Fruit fly (Drosophila melanogaster) whole organism, embryonic: ENCODE data around the gene Desi.
A peak's percentile ranks its signal among the peaks of the same experiment; 100 is the strongest.

Source experiments
- Abd-B ChIP-seq: fragments of 200-800 bp; sonication (Bioruptor generic); optimal IDR thresholded peaks from 2 replicates; lab custom pipeline; 2018; ENCODE audit warnings: missing biosample characterization, mild to moderate bottlenecking, missing genetic modification characterization, moderate library complexity
- Adf1 ChIP-seq: fragments of 200-800 bp; sonication (Bioruptor generic); IDR thresholded peaks from 2 replicates; pipeline ENCODE4 v1.3.6; 2022; ENCODE audit warnings: missing biosample characterization, missing genetic modification characterization
- BEAF-32 ChIP-seq: fragments of 200-800 bp; sonication (Bioruptor generic); optimal IDR thresholded peaks from 3 replicates; lab custom pipeline; 2017; ENCODE audit warnings: missing biosample characterization, missing genetic modification characterization, mild to moderate bottlenecking, moderate library complexity, missing genetic modification reagents
- CG10959 ChIP-seq: fragments of 200-800 bp; sonication (Bioruptor generic); IDR thresholded peaks from 2 replicates; pipeline ENCODE4 v1.3.6; 2022; ENCODE audit warnings: missing biosample characterization, missing genetic modification characterization
- CG10979 ChIP-seq: fragments of 200-800 bp; sonication (Bioruptor generic); optimal IDR thresholded peaks from 2 replicates; lab custom pipeline; 2018; ENCODE audit warnings: missing biosample characterization, mild to moderate bottlenecking, missing genetic modification characterization, moderate library complexity
- CG11504 ChIP-seq: fragments of 200-800 bp; sonication (Bioruptor generic); optimal IDR thresholded peaks from 3 replicates; lab custom pipeline; 2019; ENCODE audit warnings: missing biosample characterization, mild to moderate bottlenecking, missing genetic modification characterization, moderate library complexity
- CG11695 ChIP-seq: fragments of 200-800 bp; sonication (Bioruptor generic); IDR thresholded peaks from 3 replicates; pipeline ENCODE4 v1.3.6; 2022; ENCODE audit warnings: missing biosample characterization, missing genetic modification characterization
- CG11696 ChIP-seq: fragments of 200-800 bp; sonication (Bioruptor generic); IDR thresholded peaks from 2 replicates; pipeline ENCODE4 v1.3.6; 2022; ENCODE audit warnings: missing biosample characterization, missing genetic modification characterization
- CG12219 ChIP-seq: fragments of 200-800 bp; sonication (Bioruptor generic); optimal IDR thresholded peaks from 3 replicates; lab custom pipeline; 2018; ENCODE audit warnings: missing biosample characterization, mild to moderate bottlenecking, missing genetic modification characterization
- CG13424 ChIP-seq: fragments of 200-800 bp; sonication (Bioruptor generic); optimal IDR thresholded peaks from 2 replicates; lab custom pipeline; 2019; ENCODE audit warnings: missing biosample characterization, mild to moderate bottlenecking, missing genetic modification characterization, moderate library complexity
- CG15011 ChIP-seq: fragments of 200-800 bp; sonication (Bioruptor generic); optimal IDR thresholded peaks from 3 replicates; lab custom pipeline; 2018; ENCODE audit warnings: missing biosample characterization, mild to moderate bottlenecking, missing genetic modification characterization
- CG18599 ChIP-seq: fragments of 200-800 bp; sonication (Bioruptor generic); optimal IDR thresholded peaks from 3 replicates; lab custom pipeline; 2017; ENCODE audit warnings: missing biosample characterization, missing genetic modification characterization, mild to moderate bottlenecking, moderate library complexity, missing genetic modification reagents
- CG2116 ChIP-seq: fragments of 200-800 bp; sonication (Bioruptor generic); optimal IDR thresholded peaks from 3 replicates; lab custom pipeline; 2018; ENCODE audit warnings: missing biosample characterization, mild to moderate bottlenecking, missing genetic modification characterization
- CG30020 ChIP-seq: fragments of 200-800 bp; optimal IDR thresholded peaks from 2 replicates; lab custom pipeline; 2019; ENCODE audit warnings: missing biosample characterization, mild to moderate bottlenecking, missing genetic modification characterization, moderate library complexity
- CG32767 ChIP-seq: fragments of 200-800 bp; sonication (Bioruptor generic); IDR thresholded peaks from 2 replicates; pipeline ENCODE4 v1.3.6; 2022; ENCODE audit warnings: missing biosample characterization, missing genetic modification characterization
- CG4820 ChIP-seq: fragments of 200-800 bp; sonication (Bioruptor generic); optimal IDR thresholded peaks from 3 replicates; lab custom pipeline; 2016; ENCODE audit warnings: missing biosample characterization, missing genetic modification characterization
- CG6175 ChIP-seq: fragments of 200-800 bp; sonication (Bioruptor generic); IDR thresholded peaks from 3 replicates; pipeline ENCODE4 v1.3.6; 2022; ENCODE audit warnings: missing biosample characterization, missing genetic modification characterization
- CG6683 ChIP-seq: fragments of 200-800 bp; sonication (Bioruptor generic); optimal IDR thresholded peaks from 2 replicates; lab custom pipeline; 2017; ENCODE audit warnings: missing biosample characterization, mild to moderate bottlenecking, missing genetic modification characterization, missing genetic modification reagents
- CG6854 ChIP-seq: fragments of 200-800 bp; sonication (Bioruptor generic); optimal IDR thresholded peaks from 3 replicates; lab custom pipeline; 2017; ENCODE audit warnings: missing biosample characterization, mild to moderate bottlenecking, missing genetic modification characterization
- CG8924 ChIP-seq: fragments of 200-800 bp; optimal IDR thresholded peaks from 3 replicates; lab custom pipeline; 2019; ENCODE audit warnings: missing biosample characterization, mild to moderate bottlenecking, missing genetic modification characterization, moderate library complexity
- Dfd ChIP-seq, 2 experiments: fragments of >200 bp; optimal IDR thresholded peaks; 2 replicates each; lab custom pipeline; 2017; ENCODE audit warnings: missing biosample characterization in 2 of 2, missing genetic modification characterization in 2 of 2
- Doc3 ChIP-seq: fragments of 200-800 bp; sonication (Bioruptor generic); IDR thresholded peaks from 3 replicates; pipeline ENCODE4 v1.3.6; 2022; ENCODE audit warnings: missing biosample characterization, missing genetic modification characterization; ENCODE audit not compliant: partially characterized antibody
- ERR ChIP-seq: fragments of 200-800 bp; sonication (Bioruptor generic); optimal IDR thresholded peaks from 2 replicates; lab custom pipeline; 2016; ENCODE audit warnings: missing biosample characterization, missing genetic modification characterization
- Ets65A ChIP-seq: fragments of 200-800 bp; sonication (Bioruptor generic); peaks from one replicate; lab custom pipeline; 2016; ENCODE audit warnings: missing biosample characterization, missing genetic modification characterization
- Fer1 ChIP-seq: fragments of 200-800 bp; sonication (Bioruptor generic); optimal IDR thresholded peaks from 2 replicates; lab custom pipeline; 2017; ENCODE audit warnings: missing biosample characterization, mild to moderate bottlenecking, missing genetic modification characterization
- Fer3 ChIP-seq: fragments of 200-800 bp; sonication (Bioruptor generic); optimal IDR thresholded peaks from 2 replicates; lab custom pipeline; 2018; ENCODE audit warnings: missing biosample characterization, mild to moderate bottlenecking, missing genetic modification characterization, moderate library complexity
- HLH3B ChIP-seq: fragments of 200-800 bp; sonication (Bioruptor generic); IDR thresholded peaks from 2 replicates; pipeline ENCODE4 v1.3.6; 2022; ENCODE audit warnings: missing biosample characterization, missing genetic modification characterization
- NFAT ChIP-seq: fragments of 200-800 bp; sonication (Bioruptor generic); IDR thresholded peaks from 2 replicates; pipeline ENCODE4 v1.3.6; 2022; ENCODE audit warnings: missing biosample characterization, missing genetic modification characterization
- NK7.1 ChIP-seq: fragments of 200-800 bp; sonication (Bioruptor generic); optimal IDR thresholded peaks from 3 replicates; lab custom pipeline; 2016; ENCODE audit warnings: missing biosample characterization, missing genetic modification characterization
- Nf-YC ChIP-seq: fragments of 200-800 bp; optimal IDR thresholded peaks from 3 replicates; lab custom pipeline; 2019; ENCODE audit warnings: missing biosample characterization, mild to moderate bottlenecking, missing genetic modification characterization, moderate library complexity
- Ptx1 ChIP-seq: fragments of 200-800 bp; sonication (Bioruptor generic); IDR thresholded peaks from 2 replicates; pipeline ENCODE4 v1.3.6; 2022; ENCODE audit warnings: missing biosample characterization, missing genetic modification characterization
- Ravus ChIP-seq: fragments of 200-800 bp; sonication (Bioruptor generic); IDR thresholded peaks from 2 replicates; pipeline ENCODE4 v1.3.6; 2022; ENCODE audit warnings: missing biosample characterization, missing genetic modification characterization
- Xrp1 ChIP-seq: fragments of 200-800 bp; sonication (Bioruptor generic); IDR thresholded peaks from 2 replicates; pipeline ENCODE4 v1.3.6; 2022; ENCODE audit warnings: missing biosample characterization, missing genetic modification characterization
- abd-A ChIP-seq: fragments of 200-800 bp; sonication (Bioruptor generic); optimal IDR thresholded peaks from 3 replicates; lab custom pipeline; 2019; ENCODE audit warnings: missing biosample characterization, mild to moderate bottlenecking, missing genetic modification characterization, moderate library complexity
- cad ChIP-seq: fragments of >200 bp; optimal IDR thresholded peaks from 2 replicates; lab custom pipeline; 2017; ENCODE audit warnings: missing biosample characterization, missing genetic modification characterization
- chm ChIP-seq: fragments of 200-800 bp; sonication (Bioruptor generic); IDR thresholded peaks from 2 replicates; pipeline ENCODE4 v1.3.6; 2022; ENCODE audit warnings: missing biosample characterization, missing genetic modification characterization
- dmrt99B ChIP-seq: fragments of 200-800 bp; sonication (Bioruptor generic); optimal IDR thresholded peaks from 2 replicates; lab custom pipeline; 2018; ENCODE audit warnings: missing biosample characterization, mild to moderate bottlenecking, missing genetic modification characterization, moderate library complexity
- dysf ChIP-seq: fragments of 200-800 bp; sonication (Bioruptor generic); IDR thresholded peaks from 3 replicates; pipeline ENCODE4 v1.3.6; 2022; ENCODE audit warnings: missing biosample characterization, missing genetic modification characterization
- gro ChIP-seq: fragments of 200-800 bp; sonication (Bioruptor generic); optimal IDR thresholded peaks from 2 replicates; lab custom pipeline; 2016; ENCODE audit warnings: missing biosample characterization, missing genetic modification characterization
- kay ChIP-seq: fragments of 200-800 bp; sonication (Bioruptor generic); optimal IDR thresholded peaks from 2 replicates; lab custom pipeline; 2016; ENCODE audit warnings: missing biosample characterization, missing genetic modification characterization
- lilli ChIP-seq: fragments of 200-800 bp; sonication (Bioruptor generic); optimal IDR thresholded peaks from 3 replicates; lab custom pipeline; 2016; ENCODE audit warnings: missing biosample characterization, missing genetic modification characterization
- maf-S ChIP-seq: fragments of 200-800 bp; sonication (Bioruptor generic); optimal IDR thresholded peaks from 2 replicates; lab custom pipeline; 2016; ENCODE audit warnings: missing biosample characterization, missing genetic modification characterization
- pnt ChIP-seq: fragments of 200-800 bp; sonication (Bioruptor generic); optimal IDR thresholded peaks from 3 replicates; lab custom pipeline; 2016; ENCODE audit warnings: missing biosample characterization, missing genetic modification characterization
- prd ChIP-seq, 3 experiments: fragments of >200 bp in 2 of 3; fragments of 200-800 bp in 1 of 3; sonication (Bioruptor generic) in 1 of 3; optimal IDR thresholded peaks in 2 of 3; IDR thresholded peaks in 1 of 3; 2 replicates in 2 of 3; 3 replicates in 1 of 3; pipeline versions ENCODE4 v1.3.6 to Lab custom; 2017 to 2022; ENCODE audit warnings: missing biosample characterization in 1 of 3, missing genetic modification characterization in 1 of 3
- ranshi ChIP-seq: fragments of 200-800 bp; sonication (Bioruptor generic); IDR thresholded peaks from 2 replicates; pipeline ENCODE4 v1.3.6; 2022; ENCODE audit warnings: missing biosample characterization, missing genetic modification characterization
- ro ChIP-seq: fragments of 200-800 bp; sonication (Bioruptor generic); IDR thresholded peaks from 2 replicates; pipeline ENCODE4 v1.3.6; 2022; ENCODE audit warnings: missing biosample characterization, missing genetic modification characterization
- sqz ChIP-seq: fragments of 200-800 bp; sonication (Bioruptor generic); optimal IDR thresholded peaks from 3 replicates; lab custom pipeline; 2018; ENCODE audit warnings: missing biosample characterization, mild to moderate bottlenecking, missing genetic modification characterization
- tap ChIP-seq: fragments of 200-800 bp; optimal IDR thresholded peaks from 3 replicates; lab custom pipeline; 2019; ENCODE audit warnings: missing biosample characterization, mild to moderate bottlenecking, missing genetic modification characterization, moderate library complexity
- twi ChIP-seq: fragments of 200-800 bp; optimal IDR thresholded peaks from 2 replicates; lab custom pipeline; 2019; ENCODE audit warnings: missing biosample characterization, mild to moderate bottlenecking, missing genetic modification characterization, moderate library complexity
- zen ChIP-seq: fragments of 200-800 bp; sonication (Bioruptor generic); optimal IDR thresholded peaks from 3 replicates; lab custom pipeline; 2018; ENCODE audit warnings: missing biosample characterization, mild to moderate bottlenecking, missing genetic modification characterization, moderate library complexity
- zf30C ChIP-seq: fragments of 200-800 bp; sonication (Bioruptor generic); optimal IDR thresholded peaks from 3 replicates; lab custom pipeline; 2018; ENCODE audit warnings: missing biosample characterization, mild to moderate bottlenecking, missing genetic modification characterization

Desi gene

dm6 chr3R:10747650-10748049, 31.7 kb upstream of the Desi start (continued):
- no peak for TF ChIP-seq ro
- peak; percentile 9; the same call in 1 of the 2 replicates for TF ChIP-seq Ptx1
- TF ChIP-seq CG6854 (GFP tag; lab: Kevin White, UChicago) = no peak
- TF ChIP-seq CG30020 (tag; lab: Kevin White, UChicago) = no peak
- TF ChIP-seq CG2116 (GFP tag; lab: Kevin White, UChicago) = no peak
- no peak for TF ChIP-seq NFAT (GFP tag; lab: Robert Waterston, UW)
- TF ChIP-seq sqz (GFP tag; lab: Kevin White, UChicago) = no peak
- no peak for TF ChIP-seq Xrp1 (GFP tag; lab: Robert Waterston, UW)
- no peak for TF ChIP-seq ERR (GFP tag; lab: Kevin White, UChicago)
- peak; percentile 35 for TF ChIP-seq CG11504 (tag; lab: Kevin White, UChicago)
- TF ChIP-seq CG32767 = 0 out of 2 replicates have a peak, but pooled peaks have one; percentile 14
- TF ChIP-seq maf-S (GFP tag; lab: Kevin White, UChicago) = no peak
- TF ChIP-seq cad (GFP tag; lab: Kevin White, UChicago) = no peak
- TF ChIP-seq gro = no peak
- no peak for TF ChIP-seq twi
- TF ChIP-seq Fer1 (GFP tag; lab: Kevin White, UChicago) = no peak
- no peak for TF ChIP-seq Adf1 (GFP tag; lab: Robert Waterston, UW)
- no peak for TF ChIP-seq abd-A
- TF ChIP-seq CG12219 (GFP tag; lab: Kevin White, UChicago) = no peak
- TF ChIP-seq Ravus = no peak
- TF ChIP-seq CG10959 (GFP tag; lab: Robert Waterston, UW) = no peak
- no peak for TF ChIP-seq tap (tag; lab: Kevin White, UChicago)
- TF ChIP-seq Fer3 (tag; lab: Kevin White, UChicago) = peak; percentile 36
- no peak for TF ChIP-seq chm (GFP tag; lab: Robert Waterston, UW)
- TF ChIP-seq CG15011 (GFP tag; lab: Kevin White, UChicago) = no peak
- TF ChIP-seq CG6175 (GFP tag; lab: Robert Waterston, UW) = no peak
- TF ChIP-seq NK7.1 (GFP tag; lab: Kevin White, UChicago) = no peak
- peak; percentile 48 for TF ChIP-seq CG18599 (GFP tag; lab: Kevin White, UChicago)
- no peak for TF ChIP-seq CG8924 (tag; lab: Kevin White, UChicago)
- no peak for TF ChIP-seq CG4820
- peak; percentile 76 for TF ChIP-seq Ets65A (GFP tag; lab: Kevin White, UChicago)
- no peak for TF ChIP-seq BEAF-32
- no peak for TF ChIP-seq prd (optimal IDR thresholded peaks at IDR 0.05; lab: Kevin White, UChicago)
- TF ChIP-seq prd (GFP tag; IDR thresholded peaks at IDR 0.05; lab: Robert Waterston, UW) = 0 out of 3 replicates have a peak, but pooled peaks have one; percentile 11
- no peak for TF ChIP-seq CG6683 (GFP tag; lab: Kevin White, UChicago)
- TF ChIP-seq dysf (GFP tag; lab: Robert Waterston, UW) = 0 out of 3 replicates have a peak, but pooled peaks have one; percentile 35
- TF ChIP-seq Abd-B (GFP tag; lab: Kevin White, UChicago) = no peak
- TF ChIP-seq Doc3 (GFP tag; lab: Robert Waterston, UW) = no peak
- TF ChIP-seq lilli (GFP tag; lab: Kevin White, UChicago) = peak; percentile 13
- no peak for TF ChIP-seq zf30C (GFP tag; lab: Kevin White, UChicago)
- peak; percentile 30; the same call in 1 of the 2 replicates for TF ChIP-seq ranshi (GFP tag; lab: Robert Waterston, UW)
- no peak for TF ChIP-seq HLH3B (GFP tag; lab: Robert Waterston, UW)
- no peak for TF ChIP-seq Dfd (GFP tag; optimal IDR thresholded peaks at IDR 0.05; lab: Kevin White, UChicago)
- TF ChIP-seq kay = no peak
- TF ChIP-seq CG11695 (GFP tag; lab: Robert Waterston, UW) = 0 out of 3 replicates have a peak, but pooled peaks have one; percentile 32
- TF ChIP-seq dmrt99B = no peak
- TF ChIP-seq CG13424 (tag; lab: Kevin White, UChicago) = no peak
- no peak for TF ChIP-seq CG10979 (tag; lab: Kevin White, UChicago)
- no peak for TF ChIP-seq zen (tag; lab: Kevin White, UChicago)
- TF ChIP-seq Nf-YC (tag; lab: Kevin White, UChicago) = no peak
- no peak for TF ChIP-seq pnt (GFP tag; lab: Kevin White, UChicago)
- TF ChIP-seq CG11696 (GFP tag; lab: Robert Waterston, UW) = no peak
